Worm (Caenorhabditis elegans): ENCODE data around the gene unc-76.

- TF ChIP-seq unc-130 (GFP tag; optimal IDR thresholded peaks at IDR 0.05) (no peak), vab-7 (GFP tag; IDR thresholded peaks at IDR 0.05) (no peak), lsy-2 (tag; optimal IDR thresholded peaks at IDR 0.05) (peak; percentile 42 to 76), tra-1 (GFP tag; IDR thresholded peaks at IDR 0.05) (no peak), daf-12 (tag; optimal IDR thresholded peaks at IDR 0.05) (no peak)
Measured at ce11 chrV:15071015-15071810, at the start of gene unc-76.

Measured in whole organism, L4 larva.